Worm (Caenorhabditis elegans) whole organism, L2 larva: ENCODE data around the gene hars-1.

Source experiments
- C34F6.9 ChIP-seq: fragments of 150-350 bp; optimal IDR thresholded peaks from 2 replicates; lab custom pipeline; 2014; ENCODE audit warnings: missing biosample characterization, missing genetic modification characterization
- F13H6.1 ChIP-seq: sonication (generic microtip); optimal IDR thresholded peaks from 2 replicates; lab custom pipeline; 2016; ENCODE audit warnings: missing genetic modification characterization, missing compliant biosample characterization
- R02D3.7 ChIP-seq: fragments of 150-350 bp; optimal IDR thresholded peaks from 2 replicates; lab custom pipeline; 2014; ENCODE audit warnings: missing biosample characterization, missing genetic modification characterization
- ZK546.5 ChIP-seq: sonication (generic microtip); optimal IDR thresholded peaks from 2 replicates; lab custom pipeline; 2017; ENCODE audit warnings: missing biosample characterization, missing genetic modification characterization
- alr-1 ChIP-seq: fragments of 150-350 bp; optimal IDR thresholded peaks from 2 replicates; lab custom pipeline; 2014; ENCODE audit warnings: missing biosample characterization, missing genetic modification characterization
- aly-2 ChIP-seq: fragments of 150-350 bp; optimal IDR thresholded peaks from 2 replicates; lab custom pipeline; 2014; ENCODE audit warnings: missing biosample characterization, missing genetic modification characterization
- ama-1 ChIP-seq: fragments of 150-350 bp; optimal IDR thresholded peaks from 2 replicates; lab custom pipeline; 2018; ENCODE audit warnings: inconsistent platforms
- blmp-1 ChIP-seq: sonication (generic microtip); optimal IDR thresholded peaks from 2 replicates; lab custom pipeline; 2017; ENCODE audit warnings: missing genetic modification characterization, mild to moderate bottlenecking, missing compliant biosample characterization, antibody characterized with exemption, moderate library complexity; ENCODE audit not compliant: insufficient read depth
- ceh-82 ChIP-seq: fragments of 150-350 bp; optimal IDR thresholded peaks from 2 replicates; lab custom pipeline; 2014; ENCODE audit warnings: missing biosample characterization, missing genetic modification characterization
- crh-2 ChIP-seq: sonication (generic microtip); optimal IDR thresholded peaks from 2 replicates; lab custom pipeline; 2017; ENCODE audit warnings: missing biosample characterization, missing genetic modification characterization
- dmd-4 ChIP-seq: sonication (generic microtip); optimal IDR thresholded peaks from 2 replicates; lab custom pipeline; 2017; ENCODE audit warnings: missing biosample characterization, missing genetic modification characterization
- egl-27 ChIP-seq: sonication (generic microtip); optimal IDR thresholded peaks from 3 replicates; lab custom pipeline; 2017; ENCODE audit warnings: missing biosample characterization, missing genetic modification reagents, missing genetic modification characterization
- elt-1 ChIP-seq: fragments of 150-350 bp; optimal IDR thresholded peaks from 2 replicates; lab custom pipeline; 2014; ENCODE audit warnings: missing biosample characterization, missing genetic modification characterization
- fos-1 ChIP-seq: fragments of 150-350 bp; optimal IDR thresholded peaks from 2 replicates; lab custom pipeline; 2014; ENCODE audit warnings: missing biosample characterization, missing genetic modification characterization
- lin-11 ChIP-seq: fragments of 150-350 bp; sonication (generic microtip); optimal IDR thresholded peaks from 2 replicates; lab custom pipeline; 2014; ENCODE audit warnings: missing biosample characterization, missing genetic modification characterization, inconsistent platforms, mixed read lengths
- lin-39 ChIP-seq: fragments of 150-350 bp; optimal IDR thresholded peaks from 2 replicates; lab custom pipeline; 2014; ENCODE audit warnings: missing biosample characterization, missing genetic modification reagents, missing genetic modification characterization
- lsy-2 ChIP-seq, 2 experiments: fragments of 150-350 bp in 1 of 2; sonication (generic microtip) in 1 of 2; optimal IDR thresholded peaks; 2 replicates each; lab custom pipeline; 2014 to 2017; ENCODE audit warnings: missing biosample characterization in 2 of 2, missing genetic modification characterization in 2 of 2
- mab-5 ChIP-seq: fragments of 150-350 bp; optimal IDR thresholded peaks from 2 replicates; lab custom pipeline; 2014; ENCODE audit warnings: missing biosample characterization, missing genetic modification characterization
- mbf-1 ChIP-seq: sonication (generic microtip); optimal IDR thresholded peaks from 2 replicates; lab custom pipeline; 2017; ENCODE audit warnings: missing biosample characterization, missing genetic modification characterization
- nhr-10 ChIP-seq: sonication (generic microtip); optimal IDR thresholded peaks from 2 replicates; lab custom pipeline; 2017; ENCODE audit warnings: missing biosample characterization, missing genetic modification characterization
- nhr-11 ChIP-seq: fragments of 150-350 bp; optimal IDR thresholded peaks from 2 replicates; lab custom pipeline; 2014; ENCODE audit warnings: missing biosample characterization, missing genetic modification characterization
- nhr-12 ChIP-seq: fragments of 150-350 bp; optimal IDR thresholded peaks from 2 replicates; lab custom pipeline; 2014; ENCODE audit warnings: missing biosample characterization, missing genetic modification characterization
- nhr-129 ChIP-seq: fragments of 150-350 bp; optimal IDR thresholded peaks from 2 replicates; lab custom pipeline; 2014; ENCODE audit warnings: missing biosample characterization, missing genetic modification characterization
- nhr-21 ChIP-seq: fragments of 150-350 bp; optimal IDR thresholded peaks from 2 replicates; lab custom pipeline; 2014; ENCODE audit warnings: missing biosample characterization, missing genetic modification characterization
- nhr-23 ChIP-seq: fragments of 150-350 bp; optimal IDR thresholded peaks from 2 replicates; lab custom pipeline; 2014; ENCODE audit warnings: missing biosample characterization, missing genetic modification reagents, missing genetic modification characterization
- nhr-237 ChIP-seq: fragments of 150-350 bp; optimal IDR thresholded peaks from 2 replicates; lab custom pipeline; 2014; ENCODE audit warnings: missing biosample characterization, missing genetic modification characterization
- nhr-6 ChIP-seq: fragments of 150-350 bp; optimal IDR thresholded peaks from 2 replicates; lab custom pipeline; 2014; ENCODE audit warnings: missing biosample characterization, missing genetic modification characterization
- skn-1 ChIP-seq: sonication (generic microtip); optimal IDR thresholded peaks from 2 replicates; lab custom pipeline; 2017; ENCODE audit warnings: missing biosample characterization, missing genetic modification characterization
- sma-3 ChIP-seq: sonication (generic microtip); optimal IDR thresholded peaks from 2 replicates; lab custom pipeline; 2016; ENCODE audit warnings: missing genetic modification reagents, missing genetic modification characterization, missing compliant biosample characterization
- sma-9 ChIP-seq, 2 experiments: fragments of 150-350 bp in 1 of 2; sonication (generic microtip) in 1 of 2; optimal IDR thresholded peaks; 2 replicates each; lab custom pipeline; 2014 to 2016; ENCODE audit warnings: missing genetic modification characterization in 2 of 2, mild to moderate bottlenecking in 1 of 2, missing biosample characterization in 1 of 2, missing compliant biosample characterization in 1 of 2, missing genetic modification reagents in 1 of 2, moderate library complexity in 1 of 2
- snpc-4 ChIP-seq: fragments of 150-350 bp; optimal IDR thresholded peaks from 2 replicates; lab custom pipeline; 2014; ENCODE audit warnings: missing biosample characterization, missing genetic modification characterization
- unc-62 ChIP-seq: fragments of 150-350 bp; optimal IDR thresholded peaks from 2 replicates; lab custom pipeline; 2014; ENCODE audit warnings: missing biosample characterization, missing genetic modification reagents, missing genetic modification characterization
- zag-1 ChIP-seq: fragments of 150-350 bp; optimal IDR thresholded peaks from 2 replicates; lab custom pipeline; 2014; ENCODE audit warnings: missing biosample characterization, missing genetic modification characterization
- ztf-1 ChIP-seq: fragments of 200-800 bp; sonication (Bioruptor generic); conservative IDR thresholded peaks from 2 replicates; pipeline ENCODE4 v1.3.6; 2022; ENCODE audit warnings: missing genetic modification characterization, missing compliant biosample characterization
- ztf-11 ChIP-seq: sonication (generic microtip); optimal IDR thresholded peaks from 2 replicates; lab custom pipeline; 2017; ENCODE audit warnings: missing biosample characterization, missing genetic modification characterization
- ztf-4 ChIP-seq: fragments of 150-350 bp; optimal IDR thresholded peaks from 2 replicates; lab custom pipeline; 2014; ENCODE audit warnings: missing biosample characterization, missing genetic modification characterization

hars-1 gene

ce11 chrIV:10900083-10900482 is 41.3 kb downstream of the hars-1 start, which contains the start of gene srlf-30:
TSS of gene srlf-30 (plus strand) at chrIV:10900383.
- TF ChIP-seq sma-3: no peak
- TF ChIP-seq nhr-23 (tag; lab: Kevin White, UChicago): no peak
- no peak for TF ChIP-seq fos-1
- TF ChIP-seq lsy-2 (tag; optimal IDR thresholded peaks at IDR 0.05; lab: Kevin White, UChicago): no peak
- no peak for TF ChIP-seq lin-39 (tag; lab: Kevin White, UChicago)
- no peak for TF ChIP-seq nhr-11 (tag; lab: Kevin White, UChicago)
- no peak for TF ChIP-seq elt-1 (tag; lab: Kevin White, UChicago)
- no peak for TF ChIP-seq C34F6.9 (tag; lab: Kevin White, UChicago)
- no peak for TF ChIP-seq ceh-82 (tag; lab: Kevin White, UChicago)
- TF ChIP-seq nhr-21 (tag; lab: Kevin White, UChicago): no peak
- TF ChIP-seq ama-1 (lab: Kevin White, UChicago): no peak
- TF ChIP-seq lin-11 (tag; lab: Kevin White, UChicago): no peak
- TF ChIP-seq egl-27 (tag; lab: Kevin White, UChicago): no peak
- no peak for TF ChIP-seq mab-5 (tag; lab: Kevin White, UChicago)
- no peak for TF ChIP-seq ztf-11
- no peak for TF ChIP-seq skn-1 (tag; lab: Kevin White, UChicago)
- TF ChIP-seq ztf-4 (tag; lab: Kevin White, UChicago): no peak

ce11 chrIV:10902476-10902875 is 43.7 kb downstream of the hars-1 start:
- no peak for TF ChIP-seq mbf-1
- no peak for TF ChIP-seq dmd-4 (tag; lab: Kevin White, UChicago)
- TF ChIP-seq nhr-6 (tag; lab: Kevin White, UChicago): no peak
- no peak for TF ChIP-seq egl-27 (tag; lab: Kevin White, UChicago)
- no peak for TF ChIP-seq skn-1 (tag; lab: Kevin White, UChicago)
- TF ChIP-seq, all 48 proteins: peak for 0

DNA sequence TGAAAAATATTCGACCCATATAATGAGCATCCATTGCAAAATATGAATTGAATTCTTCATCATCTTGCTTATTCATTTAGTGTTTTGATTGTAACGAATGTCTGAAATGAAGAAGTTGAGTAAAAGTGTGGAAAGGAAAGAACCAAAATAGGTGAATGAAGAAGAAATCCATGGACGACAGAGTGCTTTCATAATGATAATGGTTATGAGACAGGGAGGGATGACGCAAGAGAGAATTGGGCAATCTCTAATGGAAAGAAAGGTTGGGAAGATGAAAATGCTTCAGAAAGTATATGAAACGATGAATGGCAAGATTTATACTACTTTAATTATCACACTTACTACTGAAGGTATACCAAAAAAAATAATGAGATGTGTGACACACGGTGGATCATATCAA is 45.5 kb downstream of the hars-1 start, which contains the start of gene ZK596.3:
ZK596.3 (minus strand) TSS at position 101 of the 400 bp plus-strand sequence.
- no peak for TF ChIP-seq nhr-12 (tag; lab: Kevin White, UChicago)
- no peak for TF ChIP-seq egl-27 (tag; lab: Kevin White, UChicago)
- no peak for TF ChIP-seq zag-1
- no peak for TF ChIP-seq nhr-23 (tag; lab: Kevin White, UChicago)
- TF ChIP-seq mab-5 (tag; lab: Kevin White, UChicago): no peak
- no peak for TF ChIP-seq nhr-11 (tag; lab: Kevin White, UChicago)
- no peak for TF ChIP-seq ztf-1
- no peak for TF ChIP-seq ama-1 (lab: Kevin White, UChicago)
- TF ChIP-seq sma-3: no peak
- no peak for TF ChIP-seq F13H6.1
- no peak for TF ChIP-seq nhr-10 (tag; lab: Kevin White, UChicago)
- no peak for TF ChIP-seq fos-1
- TF ChIP-seq R02D3.7 (tag; lab: Kevin White, UChicago): no peak
- TF ChIP-seq lin-39 (tag; lab: Kevin White, UChicago): no peak
- TF ChIP-seq nhr-21 (tag; lab: Kevin White, UChicago): no peak
- no peak for TF ChIP-seq unc-62 (GFP tag; lab: Kevin White, UChicago)
- TF ChIP-seq C34F6.9 (tag; lab: Kevin White, UChicago): no peak
- no peak for TF ChIP-seq ztf-4 (tag; lab: Kevin White, UChicago)
- TF ChIP-seq, all 48 proteins: peak for 0

DNA sequence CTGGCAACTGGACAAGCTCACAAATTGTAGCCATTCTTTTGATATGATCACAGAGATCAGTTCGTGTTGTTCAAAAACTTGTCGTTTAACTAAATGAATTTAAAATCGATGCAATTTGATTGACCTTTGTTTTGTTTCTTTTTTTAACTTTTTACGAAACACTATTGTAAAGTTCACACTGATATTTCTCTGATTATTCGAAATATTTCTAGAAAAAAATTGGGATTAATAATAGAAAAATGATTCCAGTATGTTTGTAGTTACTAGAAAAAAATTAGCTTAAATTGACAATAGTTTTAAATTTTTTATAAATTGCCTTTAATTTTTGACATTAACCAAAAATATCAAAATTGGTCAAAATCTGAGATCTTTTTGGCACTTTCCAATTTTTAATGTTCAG is 50.4 kb downstream of the hars-1 start, which contains the start of gene ZK596.2:
ZK596.2 (minus strand) TSS at position 101 of the 400 bp plus-strand sequence.
- TF ChIP-seq nhr-237 (no peak), alr-1 (tag; lab: Kevin White, UChicago) (no peak), ama-1 (lab: Kevin White, UChicago) (no peak)
- TF ChIP-seq, all 48 proteins: peak for 0

- no peak for TF ChIP-seq aly-2
- peak; percentile 64 for TF ChIP-seq crh-2 (tag; lab: Kevin White, UChicago)
- peak; percentile 48 for TF ChIP-seq sma-3
- no peak for TF ChIP-seq dmd-4 (tag; lab: Kevin White, UChicago)
- TF ChIP-seq nhr-23 (tag; lab: Kevin White, UChicago): no peak
- peak; percentile 78 for TF ChIP-seq sma-9 (GFP tag; optimal IDR thresholded peaks at IDR 0.05; lab: Kevin White, UChicago)
- no peak for TF ChIP-seq sma-9 (tag; optimal IDR thresholded peaks at IDR 0.05; lab: Kevin White, UChicago)
- TF ChIP-seq ztf-1: no peak
- peak; percentile 45 for TF ChIP-seq nhr-129
- TF ChIP-seq nhr-10 (tag; lab: Kevin White, UChicago): no peak
- TF ChIP-seq fos-1: peak; percentile 70
- no peak for TF ChIP-seq snpc-4 (tag; lab: Kevin White, UChicago)
- TF ChIP-seq ZK546.5: no peak
- no peak for TF ChIP-seq blmp-1 (tag; lab: Kevin White, UChicago)
- TF ChIP-seq lin-11 (tag; lab: Kevin White, UChicago): no peak
Measured at ce11 chrIV:10909708-10910107, 51.0 kb downstream of the hars-1 start, which contains the start of gene pyk-2. TSS of gene pyk-2 (plus strand) at chrIV:10909913.
